Worm (Caenorhabditis elegans): Measurements from ENCODE around the gene srd-64.

The srd-64 gene

DNA sequence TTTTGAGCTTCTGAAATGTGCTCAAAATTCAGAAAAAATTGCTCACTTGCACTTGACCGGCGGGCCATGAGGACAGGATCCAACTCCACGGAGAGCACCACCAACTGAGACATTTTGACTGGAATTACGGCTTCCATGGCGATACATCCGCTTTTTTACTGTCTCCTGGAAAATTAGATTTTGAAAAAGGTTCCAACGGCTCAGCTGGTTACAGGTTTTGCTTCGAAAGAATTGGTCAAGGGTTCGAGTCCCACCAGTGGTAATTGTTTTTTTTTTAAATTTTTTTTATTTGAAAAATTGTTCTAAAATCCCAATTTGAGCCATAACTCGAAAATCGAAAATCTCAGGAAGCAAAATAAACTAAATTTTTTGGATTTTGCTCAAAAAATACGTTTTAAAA lies 32.5 kb downstream of the srd-64 start:
- no peak for TF ChIP-seq M03D4.4 (tag; optimal IDR thresholded peaks at IDR 0.05)
- TF ChIP-seq sem-2 (GFP tag; optimal IDR thresholded peaks at IDR 0.05), result no peak

DNA sequence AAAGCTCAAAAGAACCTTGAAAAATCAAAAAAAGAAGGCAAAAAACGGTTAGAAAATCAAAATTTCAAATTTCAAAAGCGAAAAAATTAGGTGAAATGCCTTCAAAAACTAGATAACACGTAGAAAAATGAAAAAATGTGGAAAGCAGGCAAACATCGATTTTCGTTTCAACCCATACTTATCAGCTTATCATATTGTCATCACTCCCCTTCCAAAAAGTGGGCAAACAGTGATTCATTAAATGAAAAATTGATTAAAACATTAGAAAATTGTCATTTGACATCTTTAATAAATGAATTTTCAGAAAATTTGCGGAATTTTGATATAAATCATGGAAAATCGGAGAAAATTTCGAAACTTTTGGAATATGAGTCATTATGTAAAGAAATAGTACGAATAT lies 33.9 kb downstream of the srd-64 start:
- no peak for TF ChIP-seq nhr-2 (tag; optimal IDR thresholded peaks at IDR 0.05)
- TF ChIP-seq pha-4 (tag; optimal IDR thresholded peaks at IDR 0.05), result no peak
- TF ChIP-seq nhr-237 (tag; optimal IDR thresholded peaks at IDR 0.05), result no peak
- no peak for TF ChIP-seq bed-3 (GFP tag; optimal IDR thresholded peaks at IDR 0.05)
- no peak for TF ChIP-seq sptf-1 (tag; optimal IDR thresholded peaks at IDR 0.05)
- no peak for TF ChIP-seq ces-1 (GFP tag; optimal IDR thresholded peaks at IDR 0.05)
- no peak for TF ChIP-seq mls-2 (tag; optimal IDR thresholded peaks at IDR 0.05)
- no peak for TF ChIP-seq mab-5 (tag; optimal IDR thresholded peaks at IDR 0.05)
- TF ChIP-seq ceh-83 (GFP tag; optimal IDR thresholded peaks at IDR 0.05), result no peak
- TF ChIP-seq drap-1 (GFP tag; optimal IDR thresholded peaks at IDR 0.05), result no peak

DNA sequence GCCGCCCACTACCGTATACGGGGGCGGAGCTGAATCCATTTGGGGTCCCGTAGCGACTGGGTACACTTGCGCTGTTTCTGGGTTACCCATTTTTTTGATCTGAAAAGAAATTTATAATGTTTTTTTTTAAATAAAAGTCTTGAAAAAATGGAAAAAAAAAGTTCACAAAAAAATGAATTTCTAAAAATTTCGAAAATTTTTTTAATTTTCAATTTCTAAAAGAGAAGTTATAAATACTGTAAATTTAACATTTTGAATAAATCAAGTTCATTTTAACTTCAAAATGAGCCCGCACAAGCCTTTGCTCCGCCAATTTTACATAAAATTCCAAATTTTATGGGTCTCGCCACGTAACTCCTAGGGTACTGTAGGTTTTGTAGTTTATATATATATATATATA lies 35.1 kb downstream of the srd-64 start, which contains the start of gene Y22D7AL.15:
Y22D7AL.15 (minus strand) TSS at position 101 of the 400 bp plus-strand sequence.
- TF ChIP-seq lin-13 (tag; optimal IDR thresholded peaks at IDR 0.05) (no peak), sptf-1 (tag; optimal IDR thresholded peaks at IDR 0.05) (no peak), unc-39 (tag; optimal IDR thresholded peaks at IDR 0.05) (no peak), nhr-12 (tag; optimal IDR thresholded peaks at IDR 0.05) (no peak), ceh-83 (GFP tag; optimal IDR thresholded peaks at IDR 0.05) (no peak), M03D4.4 (tag; optimal IDR thresholded peaks at IDR 0.05) (no peak), flh-1 (GFP tag; optimal IDR thresholded peaks at IDR 0.05) (no peak)

DNA sequence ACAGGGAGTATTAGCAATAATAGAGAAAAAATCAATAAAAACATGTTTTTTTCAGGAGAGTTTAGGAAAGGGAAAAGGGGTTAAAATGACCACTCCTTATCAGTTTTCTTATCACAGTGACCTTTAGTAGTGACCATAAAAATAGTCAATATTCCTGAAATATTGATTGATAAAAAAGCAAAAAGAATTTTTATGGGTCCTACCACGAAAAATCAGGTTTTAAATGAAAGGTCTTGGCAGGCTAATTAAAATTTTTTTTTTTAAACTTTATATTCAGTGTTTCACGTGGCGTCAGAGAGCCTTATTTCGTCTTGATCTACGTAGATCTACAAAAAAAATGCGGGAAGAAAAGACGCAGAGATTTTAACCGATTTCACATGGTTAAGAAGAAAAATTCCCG lies 37.5 kb downstream of the srd-64 start, which contains the start of gene cht-4:
cht-4 (minus strand) TSS at position 101 of the 400 bp plus-strand sequence.
- TF ChIP-seq ceh-83 (GFP tag; optimal IDR thresholded peaks at IDR 0.05), result no peak

DNA sequence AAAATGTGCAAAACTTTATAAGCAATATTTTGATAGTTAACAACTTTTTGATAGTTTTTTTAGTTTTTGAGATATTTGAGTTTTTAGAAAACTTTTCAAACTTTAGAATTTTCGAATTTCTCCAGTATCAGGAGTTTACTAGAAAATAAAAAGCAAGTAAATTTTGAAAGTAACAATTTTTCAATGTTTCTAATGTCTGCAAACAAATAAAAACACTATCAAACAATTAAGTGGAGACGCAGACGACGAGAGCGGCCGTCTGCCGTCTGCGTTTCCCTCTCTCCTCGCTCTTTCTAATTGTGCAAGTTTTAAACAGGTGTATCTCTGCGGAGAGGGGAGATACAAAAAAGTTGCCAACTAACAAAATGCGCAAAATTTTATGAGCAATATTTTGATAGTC lies 42.0 kb downstream of the srd-64 start:
- TF ChIP-seq elt-1 (tag; optimal IDR thresholded peaks at IDR 0.05; ENCODE audit: borderline replicate concordance, insufficient read depth) (no peak), lin-32 (GFP tag; optimal IDR thresholded peaks at IDR 0.05) (no peak), pha-4 (tag; optimal IDR thresholded peaks at IDR 0.05) (no peak), drap-1 (GFP tag; optimal IDR thresholded peaks at IDR 0.05) (no peak)

DNA sequence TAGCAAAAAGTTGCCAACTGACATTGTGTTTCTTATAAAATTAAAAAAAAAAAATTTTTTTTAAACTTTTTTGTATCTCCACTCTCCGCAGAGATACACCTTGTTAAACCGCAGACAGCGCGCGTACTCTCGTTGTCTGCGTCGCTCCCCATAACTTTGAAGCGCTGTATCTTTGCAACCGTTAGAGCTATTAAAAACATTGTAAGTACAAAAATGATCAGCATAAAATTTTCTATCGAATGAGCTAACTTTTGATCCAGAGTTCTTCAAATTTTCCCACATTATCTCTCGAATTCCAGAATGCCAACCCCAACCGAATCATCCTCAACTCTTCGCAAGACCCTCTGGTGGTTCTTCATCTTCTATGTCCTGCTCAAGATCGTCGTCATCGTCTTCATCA lies 42.7 kb downstream of the srd-64 start, which contains the start of gene Y22D7AL.1:
Y22D7AL.1 (plus strand) TSS at position 301 of the 400 bp plus-strand sequence.
- TF ChIP-seq tbx-8 (GFP tag; optimal IDR thresholded peaks at IDR 0.05) (no peak), nhr-76 (tag; optimal IDR thresholded peaks at IDR 0.05) (no peak), lin-32 (GFP tag; optimal IDR thresholded peaks at IDR 0.05) (no peak), unc-62 (GFP tag; optimal IDR thresholded peaks at IDR 0.05) (no peak), unc-39 (tag; optimal IDR thresholded peaks at IDR 0.05) (no peak), lin-13 (tag; optimal IDR thresholded peaks at IDR 0.05) (no peak), sem-2 (GFP tag; optimal IDR thresholded peaks at IDR 0.05) (no peak), nhr-28 (tag; optimal IDR thresholded peaks at IDR 0.05) (no peak), blmp-1 (tag; optimal IDR thresholded peaks at IDR 0.05) (no peak), nhr-237 (tag; optimal IDR thresholded peaks at IDR 0.05) (no peak), ztf-11 (tag; optimal IDR thresholded peaks at IDR 0.05) (no peak), elt-3 (tag; optimal IDR thresholded peaks at IDR 0.05) (no peak), nhr-2 (tag; optimal IDR thresholded peaks at IDR 0.05) (no peak)

Measured in whole organism, mixed stage, embryonic.